Fruit fly (Drosophila melanogaster) S2 (cell line): Measurements from ENCODE around the gene Slob.

Experiments
- CG8478 ChIP-seq: fragments of >200 bp; optimal IDR thresholded peaks from 2 replicates; lab custom pipeline; 2018
- CTCF ChIP-seq, 2 experiments: fragments of >200 bp; optimal IDR thresholded peaks; 2 replicates each; lab custom pipeline; 2018

DNA sequence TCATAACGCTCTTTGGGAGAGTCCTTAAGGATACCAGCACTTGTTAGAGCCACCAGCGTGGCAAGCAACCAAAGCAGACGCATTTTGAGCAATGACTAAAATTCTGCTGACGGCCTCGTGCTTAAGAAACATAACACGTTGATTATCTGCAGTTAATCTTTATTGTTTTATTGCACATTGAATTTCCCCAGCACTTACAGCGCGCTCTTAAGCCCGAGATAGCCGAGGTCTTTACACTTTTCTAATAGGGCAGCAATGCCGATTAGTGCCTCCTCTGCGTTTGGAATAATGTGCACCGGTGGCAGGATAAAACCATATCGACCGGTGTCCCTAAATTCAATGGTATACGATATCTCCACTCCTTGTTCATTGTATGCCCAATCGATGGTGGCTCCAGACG is 16.1 kb upstream of the Slob start, which contains the start of gene CG18585:
- TF ChIP-seq CG8478 (no peak), CTCF (optimal IDR thresholded peaks at IDR 0.05; lab: Kevin White, UChicago) (no peak)
